Worm (Caenorhabditis elegans): ENCODE measurements around the gene H05C05.1.

Gene H05C05.1

ce11 chrIII:2948310-2948961 is 1.5 kb downstream of the H05C05.1 start:
- TF ChIP-seq dpl-1 (GFP tag; optimal IDR thresholded peaks at IDR 0.05), result peak; percentile 24
- TF ChIP-seq ztf-7 (tag; optimal IDR thresholded peaks at IDR 0.05), result no peak
- TF ChIP-seq mdl-1 (tag; optimal IDR thresholded peaks at IDR 0.05), result peak in 1 of 2 experiments; percentile 65
- TF ChIP-seq hlh-11 (tag; optimal IDR thresholded peaks at IDR 0.05), result peak; percentile 83
- TF ChIP-seq lin-39 (tag; optimal IDR thresholded peaks at IDR 0.05), result no peak
- no peak for TF ChIP-seq fkh-10 (GFP tag; optimal IDR thresholded peaks at IDR 0.05)
- no peak for TF ChIP-seq ces-1 (GFP tag; optimal IDR thresholded peaks at IDR 0.05)
- no peak for TF ChIP-seq madf-5 (GFP tag; IDR thresholded peaks at IDR 0.05)
- TF ChIP-seq zfp-2 (tag; optimal IDR thresholded peaks at IDR 0.05), result no peak
- no peak for TF ChIP-seq ctbp-1 (GFP tag; IDR thresholded peaks at IDR 0.05)
- no peak for TF ChIP-seq pha-4 (GFP tag; IDR thresholded peaks at IDR 0.05)
- no peak for TF ChIP-seq pha-4 (tag; optimal IDR thresholded peaks at IDR 0.05)
- TF ChIP-seq tra-1 (GFP tag; IDR thresholded peaks at IDR 0.05), result 0 out of 2 replicates have a peak, but pooled peaks have one; percentile 34
- TF ChIP-seq fos-1 (tag; optimal IDR thresholded peaks at IDR 0.05), result no peak
- peak; percentile 18 for TF ChIP-seq mep-1 (tag; optimal IDR thresholded peaks at IDR 0.05)
- TF ChIP-seq lin-1 (GFP tag; IDR thresholded peaks at IDR 0.05), result 0 out of 2 replicates have a peak, but pooled peaks have one; percentile 34
- TF ChIP-seq attf-4 (tag; optimal IDR thresholded peaks at IDR 0.05), result no peak
- no peak for TF ChIP-seq Y5F2A.4 (GFP tag; optimal IDR thresholded peaks at IDR 0.05)
- TF ChIP-seq F10B5.3 (tag; optimal IDR thresholded peaks at IDR 0.05), result no peak
- peak; percentile 44 for TF ChIP-seq pqm-1 (tag; optimal IDR thresholded peaks at IDR 0.05)
- TF ChIP-seq madf-9 (GFP tag; conservative IDR thresholded peaks at IDR 0.05), result no peak
- TF ChIP-seq ceh-44 (GFP tag; IDR thresholded peaks at IDR 0.05), result no peak
- no peak for TF ChIP-seq mdt-29 (GFP tag; IDR thresholded peaks at IDR 0.05)
- TF ChIP-seq F37D6.2 (tag; optimal IDR thresholded peaks at IDR 0.05), result no peak
- TF ChIP-seq hmg-1.1 (GFP tag; IDR thresholded peaks at IDR 0.05), result no peak
- peak; percentile 88 for TF ChIP-seq nhr-28 (tag; optimal IDR thresholded peaks at IDR 0.05)
- no peak for TF ChIP-seq daf-8 (GFP tag; IDR thresholded peaks at IDR 0.05)
- TF ChIP-seq unc-130 (GFP tag; optimal IDR thresholded peaks at IDR 0.05), result no peak
- TF ChIP-seq lin-15B (tag; optimal IDR thresholded peaks at IDR 0.05), result no peak
- TF ChIP-seq daf-19 (GFP tag; conservative IDR thresholded peaks at IDR 0.05), result no peak
- no peak for TF ChIP-seq T26A8.4 (GFP tag; IDR thresholded peaks at IDR 0.05)
- peak; percentile 45 for TF ChIP-seq nhr-102 (tag; optimal IDR thresholded peaks at IDR 0.05)
- TF ChIP-seq snpc-4 (tag; optimal IDR thresholded peaks at IDR 0.05), result no peak
- no peak for TF ChIP-seq Y75B8A.6 (GFP tag; IDR thresholded peaks at IDR 0.05)
- TF ChIP-seq dve-1 (tag; optimal IDR thresholded peaks at IDR 0.05; ENCODE audit: insufficient read depth), result peak; percentile 77
- no peak for TF ChIP-seq gei-8 (GFP tag; optimal IDR thresholded peaks at IDR 0.05)
- TF ChIP-seq unc-62 (GFP tag; optimal IDR thresholded peaks at IDR 0.05 in 1 of 2), result no peak
- TF ChIP-seq unc-62 (tag; optimal IDR thresholded peaks at IDR 0.05), result no peak
- no peak for TF ChIP-seq D1046.2 (GFP tag; IDR thresholded peaks at IDR 0.05)
- TF ChIP-seq nhr-41 (GFP tag; IDR thresholded peaks at IDR 0.05), result no peak
- TF ChIP-seq nhr-76 (tag; optimal IDR thresholded peaks at IDR 0.05), result no peak
- TF ChIP-seq nhr-10 (tag; optimal IDR thresholded peaks at IDR 0.05), result no peak
- TF ChIP-seq Y105C5A.15 (GFP tag; IDR thresholded peaks at IDR 0.05), result no peak
- peak; percentile 82 for TF ChIP-seq nhr-48 (tag; optimal IDR thresholded peaks at IDR 0.05)
- no peak for TF ChIP-seq spr-3 (GFP tag; optimal IDR thresholded peaks at IDR 0.05)
- peak; percentile 36; the same call in 1 of the 2 replicates for TF ChIP-seq lin-29 (GFP tag; IDR thresholded peaks at IDR 0.05)
- no peak for TF ChIP-seq aha-1 (tag)
- TF ChIP-seq ama-1 (optimal IDR thresholded peaks at IDR 0.05), result no peak
- no peak for TF ChIP-seq daf-16 (GFP tag; optimal IDR thresholded peaks at IDR 0.05)
- peak; percentile 49 for TF ChIP-seq daf-16 (tag; optimal IDR thresholded peaks at IDR 0.05)
- TF ChIP-seq lsy-2 (tag; optimal IDR thresholded peaks at IDR 0.05), result peak in 1 of 2 experiments; percentile 46
- no peak for TF ChIP-seq T20F7.1 (GFP tag; optimal IDR thresholded peaks at IDR 0.05)
- TF ChIP-seq zip-2 (tag; optimal IDR thresholded peaks at IDR 0.05), result peak; percentile 94

Measured in whole organism, L4 larva.